Worm (Caenorhabditis elegans) whole organism, L4 larva: Measurements from ENCODE around the gene ZC443.2.
A peak's percentile ranks its signal among the peaks of the same experiment; 100 is the strongest.

ENCODE experiments used
- D1046.2 ChIP-seq: fragments of 200-800 bp; sonication (Bioruptor generic); IDR thresholded peaks from 2 replicates; pipeline ENCODE4 v1.3.6; 2022; ENCODE audit warnings: missing genetic modification characterization, missing compliant biosample characterization
- F44E2.7 ChIP-seq: fragments of 200-800 bp; sonication (Bioruptor generic); IDR thresholded peaks from 2 replicates; pipeline ENCODE4 v2.1.2; 2022; ENCODE audit warnings: missing genetic modification characterization, missing compliant biosample characterization
- Y75B8A.6 ChIP-seq: fragments of 200-800 bp; sonication (Bioruptor generic); IDR thresholded peaks from 2 replicates; pipeline ENCODE4 v1.3.6; 2022; ENCODE audit warnings: missing genetic modification reagents, missing genetic modification characterization, missing compliant biosample characterization
- ZK337.2 ChIP-seq: fragments of 200-800 bp; sonication (Bioruptor generic); IDR thresholded peaks from 2 replicates; pipeline ENCODE4 v1.3.6; 2022; ENCODE audit warnings: missing genetic modification reagents, missing genetic modification characterization, missing compliant biosample characterization
- ama-1 ChIP-seq: fragments of 150-350 bp; optimal IDR thresholded peaks from 2 replicates; lab custom pipeline; 2014; ENCODE audit warnings: inconsistent platforms, mixed read lengths
- attf-4 ChIP-seq: sonication (generic microtip); optimal IDR thresholded peaks from 3 replicates; lab custom pipeline; 2017; ENCODE audit warnings: missing biosample characterization, missing genetic modification characterization
- ceh-20 ChIP-seq: fragments of 200-800 bp; sonication (Bioruptor generic); IDR thresholded peaks from 2 replicates; pipeline ENCODE4 v1.3.6; 2022; ENCODE audit warnings: missing genetic modification reagents, missing genetic modification characterization, missing compliant biosample characterization
- ceh-28 ChIP-seq: fragments of 150-350 bp; optimal IDR thresholded peaks from 2 replicates; lab custom pipeline; 2014; ENCODE audit warnings: missing biosample characterization, missing genetic modification reagents, missing genetic modification characterization
- ceh-32 ChIP-seq: sonication (generic microtip); optimal IDR thresholded peaks from 2 replicates; lab custom pipeline; 2016; ENCODE audit warnings: mild to moderate bottlenecking, missing genetic modification characterization, missing compliant biosample characterization; ENCODE audit not compliant: poor library complexity
- daf-16 ChIP-seq, 3 experiments: sonication (generic microtip); optimal IDR thresholded peaks; 2 replicates each; lab custom pipeline; 2016 to 2017; ENCODE audit warnings: missing genetic modification characterization in 3 of 3, missing genetic modification reagents in 3 of 3, mild to moderate bottlenecking in 2 of 3, missing compliant biosample characterization in 2 of 3, missing biosample characterization in 1 of 3, moderate library complexity in 1 of 3
- dmd-6 ChIP-seq: fragments of 200-800 bp; sonication (Bioruptor generic); IDR thresholded peaks from 2 replicates; pipeline ENCODE4 v1.3.6; 2022; ENCODE audit warnings: missing genetic modification reagents, missing genetic modification characterization, missing compliant biosample characterization
- dpl-1 ChIP-seq: fragments of 150-350 bp; optimal IDR thresholded peaks from 2 replicates; lab custom pipeline; 2014; ENCODE audit warnings: missing biosample characterization, missing genetic modification reagents, missing genetic modification characterization
- egl-27 ChIP-seq: sonication (generic microtip); optimal IDR thresholded peaks from 3 replicates; lab custom pipeline; 2017; ENCODE audit warnings: missing biosample characterization, missing genetic modification reagents, missing genetic modification characterization
- egl-43 ChIP-seq: fragments of 200-800 bp; sonication (Bioruptor generic); IDR thresholded peaks from 2 replicates; pipeline ENCODE4 v1.3.6; 2022; ENCODE audit warnings: missing genetic modification reagents, missing genetic modification characterization, missing compliant biosample characterization
- gei-8 ChIP-seq: fragments of 200-800 bp; sonication (Bioruptor generic); optimal IDR thresholded peaks from 2 replicates; lab custom pipeline; 2018; ENCODE audit warnings: mild to moderate bottlenecking, missing genetic modification characterization, missing compliant biosample characterization
- lin-15B ChIP-seq: fragments of 150-350 bp; sonication (generic microtip); optimal IDR thresholded peaks from 3 replicates; lab custom pipeline; 2014; ENCODE audit warnings: missing biosample characterization, missing genetic modification characterization
- lin-38 ChIP-seq: fragments of 200-800 bp; sonication (Bioruptor generic); IDR thresholded peaks from 2 replicates; pipeline ENCODE4 v1.3.6; 2022; ENCODE audit warnings: missing genetic modification reagents, missing genetic modification characterization, missing compliant biosample characterization
- lir-3 ChIP-seq: sonication (generic microtip); optimal IDR thresholded peaks from 2 replicates; lab custom pipeline; 2016; ENCODE audit warnings: mild to moderate bottlenecking, missing genetic modification characterization, missing compliant biosample characterization
- madf-5 ChIP-seq, 2 experiments: fragments of 200-800 bp; sonication (Bioruptor generic); IDR thresholded peaks; 2 replicates each; pipeline ENCODE4 v1.3.6; 2022; ENCODE audit warnings: missing compliant biosample characterization in 2 of 2, missing genetic modification characterization in 2 of 2
- madf-9 ChIP-seq: fragments of 200-800 bp; sonication (Bioruptor generic); conservative IDR thresholded peaks from 2 replicates; pipeline ENCODE4 v1.3.6; 2022; ENCODE audit warnings: missing genetic modification reagents, missing genetic modification characterization, missing compliant biosample characterization
- mdl-1 ChIP-seq, 2 experiments: fragments of 150-350 bp in 1 of 2; sonication (generic microtip) in 1 of 2; optimal IDR thresholded peaks; 2 replicates each; lab custom pipeline; 2014 to 2017; ENCODE audit warnings: missing biosample characterization in 2 of 2, missing genetic modification characterization in 2 of 2
- mep-1 ChIP-seq: fragments of 150-350 bp; sonication (generic microtip); optimal IDR thresholded peaks from 3 replicates; lab custom pipeline; 2014; ENCODE audit warnings: missing biosample characterization, missing genetic modification characterization
- mes-2 ChIP-seq: sonication (generic microtip); optimal IDR thresholded peaks from 2 replicates; lab custom pipeline; 2016; ENCODE audit warnings: missing genotype, mild to moderate bottlenecking, missing genetic modification characterization, missing compliant biosample characterization; ENCODE audit not compliant: poor library complexity, severe bottlenecking
- mxl-2 ChIP-seq: fragments of 200-800 bp; sonication (Bioruptor generic); conservative IDR thresholded peaks from 2 replicates; pipeline ENCODE4 v1.3.6; 2022; ENCODE audit warnings: missing genetic modification reagents, missing genetic modification characterization, missing compliant biosample characterization
- mxl-3 ChIP-seq: fragments of 200-800 bp; sonication (Bioruptor generic); optimal IDR thresholded peaks from 2 replicates; lab custom pipeline; 2018; ENCODE audit warnings: mild to moderate bottlenecking, missing genetic modification characterization, missing compliant biosample characterization
- nhr-10 ChIP-seq: fragments of 150-350 bp; optimal IDR thresholded peaks from 2 replicates; lab custom pipeline; 2014; ENCODE audit warnings: missing biosample characterization, missing genetic modification characterization
- nhr-28 ChIP-seq: fragments of 150-350 bp; optimal IDR thresholded peaks from 2 replicates; lab custom pipeline; 2014; ENCODE audit warnings: missing biosample characterization, missing genetic modification characterization
- nhr-42 ChIP-seq: fragments of 200-800 bp; sonication (Bioruptor generic); IDR thresholded peaks from 2 replicates; pipeline ENCODE4 v1.3.6; 2022; ENCODE audit warnings: missing genetic modification characterization, missing compliant biosample characterization
- sdz-12 ChIP-seq: fragments of 200-800 bp; sonication (Bioruptor generic); optimal IDR thresholded peaks from 2 replicates; lab custom pipeline; 2018; ENCODE audit warnings: mild to moderate bottlenecking, missing genetic modification characterization, missing compliant biosample characterization
- set-16 ChIP-seq: fragments of 200-800 bp; sonication (Bioruptor generic); IDR thresholded peaks from 2 replicates; pipeline ENCODE4 v1.3.6; 2022; ENCODE audit warnings: missing genetic modification reagents, missing genetic modification characterization, missing compliant biosample characterization
- snpc-4 ChIP-seq: fragments of 150-350 bp; optimal IDR thresholded peaks from 2 replicates; lab custom pipeline; 2014; ENCODE audit warnings: missing biosample characterization, missing genetic modification characterization
- spr-3 ChIP-seq: fragments of 200-800 bp; sonication (Bioruptor generic); optimal IDR thresholded peaks from 2 replicates; lab custom pipeline; 2018; ENCODE audit warnings: mild to moderate bottlenecking, missing genetic modification characterization, missing compliant biosample characterization
- tag-97 ChIP-seq: fragments of 200-800 bp; sonication (Bioruptor generic); IDR thresholded peaks from 2 replicates; pipeline ENCODE4 v1.3.6; 2022; ENCODE audit warnings: missing genetic modification characterization, missing compliant biosample characterization
- tra-1 ChIP-seq: fragments of 200-800 bp; sonication (Bioruptor generic); IDR thresholded peaks from 2 replicates; pipeline ENCODE4 v1.3.6; 2022; ENCODE audit warnings: missing genetic modification reagents, missing genetic modification characterization, missing compliant biosample characterization
- unc-130 ChIP-seq: sonication (generic microtip); optimal IDR thresholded peaks from 2 replicates; lab custom pipeline; 2016; ENCODE audit warnings: missing genetic modification reagents, missing genetic modification characterization, missing compliant biosample characterization
- unc-62 ChIP-seq, 3 experiments: fragments of 150-350 bp in 1 of 3; sonication (generic microtip); optimal IDR thresholded peaks in 2 of 3; peaks in 1 of 3; 1 replicate in 1 of 3; 2 replicates in 2 of 3; lab custom pipeline; 2014 to 2017; ENCODE audit warnings: missing biosample characterization in 3 of 3, missing genetic modification characterization in 3 of 3, missing genetic modification reagents in 3 of 3, missing genotype in 1 of 3
- ztf-7 ChIP-seq: fragments of 150-350 bp; optimal IDR thresholded peaks from 2 replicates; lab custom pipeline; 2014; ENCODE audit warnings: missing biosample characterization, missing genetic modification characterization

ZC443.2 gene

ce11 chrV:12780248-12780647 lies 30.7 kb downstream of the ZC443.2 start (continued):
- TF ChIP-seq snpc-4 (tag; lab: Kevin White, UChicago) (no peak), mdl-1 (tag; optimal IDR thresholded peaks at IDR 0.05; lab: Kevin White, UChicago) (no peak), tra-1 (peak; percentile 84), nhr-10 (tag; lab: Kevin White, UChicago) (no peak), ceh-20 (0 out of 2 replicates have a peak, but pooled peaks have one; percentile 47), ceh-28 (tag; lab: Kevin White, UChicago) (no peak), nhr-42 (GFP tag; lab: Robert Waterston, UW) (no peak), unc-130 (GFP tag; lab: Kevin White, UChicago) (peak; percentile 57), ZK337.2 (no peak), lin-15B (tag; lab: Kevin White, UChicago) (no peak), egl-43 (GFP tag; lab: Robert Waterston, UW) (no peak; the same call in 1 of the 2 replicates), dpl-1 (GFP tag; lab: Kevin White, UChicago) (peak; percentile 18)

- TF ChIP-seq mxl-2 (GFP tag; lab: Robert Waterston, UW) (no peak), mxl-3 (no peak), egl-27 (no peak), lir-3 (tag; lab: Kevin White, UChicago) (no peak), madf-5 (GFP tag; IDR thresholded peaks at IDR 0.05; lab: Robert Waterston, UW) (no peak), ceh-32 (tag; lab: Kevin White, UChicago) (no peak), attf-4 (tag; lab: Kevin White, UChicago) (no peak), dmd-6 (no peak), nhr-28 (tag; lab: Kevin White, UChicago) (no peak), spr-3 (GFP tag; lab: Kevin White, UChicago) (no peak), ztf-7 (tag; lab: Kevin White, UChicago) (no peak), gei-8 (no peak), set-16 (GFP tag; lab: Robert Waterston, UW) (no peak), ama-1 (lab: Kevin White, UChicago) (no peak), tag-97 (GFP tag; lab: Robert Waterston, UW) (no peak), D1046.2 (GFP tag; lab: Robert Waterston, UW) (no peak), ZK337.2 (no peak)
Observed at ce11 chrV:12773852-12774251, 37.1 kb downstream of the ZC443.2 start.

ce11 chrV:12773222-12773621 lies 37.8 kb downstream of the ZC443.2 start, which contains the start of gene ZC455.1:
ZC455.1 (plus strand) TSS chrV:12773522.
- TF ChIP-seq ceh-20 = no peak
- no peak for TF ChIP-seq mep-1 (tag; lab: Kevin White, UChicago)
- TF ChIP-seq sdz-12 (GFP tag; lab: Kevin White, UChicago) = no peak
- TF ChIP-seq daf-16 (GFP tag; optimal IDR thresholded peaks at IDR 0.05; lab: Kevin White, UChicago) = no peak
- no peak for TF ChIP-seq daf-16 (tag; optimal IDR thresholded peaks at IDR 0.05; lab: Kevin White, UChicago)
- no peak for TF ChIP-seq F44E2.7 (GFP tag; lab: Robert Waterston, UW)
- no peak for TF ChIP-seq madf-9 (GFP tag; lab: Robert Waterston, UW)
- TF ChIP-seq mes-2 = no peak
- TF ChIP-seq lin-38 (GFP tag; lab: Robert Waterston, UW) = no peak
- no peak for TF ChIP-seq madf-5 (GFP tag; IDR thresholded peaks at IDR 0.05; lab: Robert Waterston, UW)
- TF ChIP-seq lir-3 (tag; lab: Kevin White, UChicago) = no peak
- TF ChIP-seq ama-1 (lab: Kevin White, UChicago) = no peak
- no peak for TF ChIP-seq Y75B8A.6 (GFP tag; lab: Robert Waterston, UW)

ce11 chrV:12768946-12769345 lies 42.0 kb downstream of the ZC443.2 start, which contains the start of gene srt-43:
srt-43 (plus strand) TSS chrV:12769246.
- TF ChIP-seq unc-62 (GFP tag; optimal IDR thresholded peaks at IDR 0.05 in 1 of 2; lab: Kevin White, UChicago) = peak in 1 of 2 experiments; percentile 47
- no peak for TF ChIP-seq unc-62 (tag; optimal IDR thresholded peaks at IDR 0.05; lab: Kevin White, UChicago)
- no peak for TF ChIP-seq sdz-12 (GFP tag; lab: Kevin White, UChicago)
